Worm (Caenorhabditis elegans) whole organism, L1 larva: ENCODE results near the gene lin-45.
A peak's percentile ranks its signal among the peaks of the same experiment; 100 is the strongest.

Experiments
- C04F5.9 ChIP-seq: sonication (generic microtip); optimal IDR thresholded peaks from 2 replicates; lab custom pipeline; 2016; ENCODE audit warnings: missing genetic modification characterization, missing compliant biosample characterization
- C16A3.4 ChIP-seq: fragments of 150-350 bp; optimal IDR thresholded peaks from 2 replicates; lab custom pipeline; 2014; ENCODE audit warnings: missing biosample characterization, missing genetic modification characterization
- aha-1 ChIP-seq: fragments of 150-350 bp; optimal IDR thresholded peaks from 2 replicates; lab custom pipeline; 2014; ENCODE audit warnings: missing biosample characterization, missing genetic modification characterization
- alr-1 ChIP-seq: fragments of 200-800 bp; sonication (Bioruptor generic); optimal IDR thresholded peaks from 2 replicates; lab custom pipeline; 2018; ENCODE audit warnings: borderline replicate concordance, mild to moderate bottlenecking, missing genetic modification characterization, missing compliant biosample characterization
- aly-2 ChIP-seq: fragments of 150-350 bp; optimal IDR thresholded peaks from 2 replicates; lab custom pipeline; 2014; ENCODE audit warnings: missing biosample characterization, missing genetic modification characterization
- ceh-63 ChIP-seq: fragments of 200-800 bp; sonication (Bioruptor generic); optimal IDR thresholded peaks from 2 replicates; lab custom pipeline; 2018; ENCODE audit warnings: mild to moderate bottlenecking, missing genetic modification characterization, missing compliant biosample characterization
- ceh-82 ChIP-seq, 3 experiments: fragments of 150-350 bp in 1 of 3; sonication (generic microtip) in 2 of 3; optimal IDR thresholded peaks; 2 replicates each; lab custom pipeline; 2014 to 2017; ENCODE audit warnings: missing biosample characterization in 3 of 3, missing genetic modification characterization in 3 of 3
- ceh-88 ChIP-seq: fragments of 200-800 bp; sonication (Bioruptor generic); IDR thresholded peaks from 2 replicates; pipeline ENCODE4 v1.3.6; 2022; ENCODE audit warnings: missing genetic modification characterization, missing compliant biosample characterization
- ceh-90 ChIP-seq: sonication (generic microtip); optimal IDR thresholded peaks from 2 replicates; lab custom pipeline; 2016; ENCODE audit warnings: missing genetic modification characterization, missing compliant biosample characterization
- dpl-1 ChIP-seq, 3 experiments: fragments of 150-350 bp in 2 of 3; sonication (generic microtip) in 1 of 3; optimal IDR thresholded peaks; 2 replicates each; lab custom pipeline; 2014 to 2017; ENCODE audit warnings: missing biosample characterization in 3 of 3, missing genetic modification characterization in 3 of 3, missing genetic modification reagents in 3 of 3
- dsc-1 ChIP-seq: sonication (generic microtip); optimal IDR thresholded peaks from 2 replicates; lab custom pipeline; 2016; ENCODE audit warnings: mild to moderate bottlenecking, missing genetic modification characterization, missing compliant biosample characterization
- efl-3 ChIP-seq: fragments of 200-800 bp; sonication (Bioruptor generic); optimal IDR thresholded peaks from 2 replicates; lab custom pipeline; 2018; ENCODE audit warnings: mild to moderate bottlenecking, missing genetic modification characterization, missing compliant biosample characterization
- egl-13 ChIP-seq: sonication (generic microtip); optimal IDR thresholded peaks from 2 replicates; lab custom pipeline; 2016; ENCODE audit warnings: missing genotype, missing genetic modification reagents, missing genetic modification characterization, missing compliant biosample characterization
- egl-27 ChIP-seq, 2 experiments: fragments of 150-350 bp in 1 of 2; sonication (generic microtip); optimal IDR thresholded peaks; 3 replicates each; lab custom pipeline; 2017 to 2018; ENCODE audit warnings: missing biosample characterization in 2 of 2, missing genetic modification characterization in 2 of 2, missing genetic modification reagents in 2 of 2
- fkh-4 ChIP-seq: sonication (generic microtip); optimal IDR thresholded peaks from 2 replicates; lab custom pipeline; 2016; ENCODE audit warnings: missing compliant biosample characterization, missing genetic modification characterization, borderline replicate concordance
- grh-1 ChIP-seq: fragments of 200-800 bp; sonication (Bioruptor generic); IDR thresholded peaks from 2 replicates; pipeline ENCODE4 v1.3.6; 2022; ENCODE audit warnings: missing genetic modification reagents, missing genetic modification characterization, missing compliant biosample characterization
- hlh-17 ChIP-seq: fragments of 200-800 bp; sonication (Bioruptor generic); optimal IDR thresholded peaks from 2 replicates; lab custom pipeline; 2018; ENCODE audit warnings: missing genetic modification characterization, mild to moderate bottlenecking, missing compliant biosample characterization, moderate library complexity, borderline replicate concordance
- hlh-4 ChIP-seq: sonication (generic microtip); optimal IDR thresholded peaks from 2 replicates; lab custom pipeline; 2016; ENCODE audit warnings: mild to moderate bottlenecking, missing genetic modification characterization, missing compliant biosample characterization
- irx-1 ChIP-seq: sonication (generic microtip); optimal IDR thresholded peaks from 2 replicates; lab custom pipeline; 2016; ENCODE audit warnings: missing genetic modification characterization, missing compliant biosample characterization
- lin-14 ChIP-seq: fragments of 200-800 bp; sonication (Bioruptor generic); optimal IDR thresholded peaks from 2 replicates; lab custom pipeline; 2018; ENCODE audit warnings: mild to moderate bottlenecking, missing genetic modification characterization, moderate library complexity, missing compliant biosample characterization
- lin-35 ChIP-seq, 2 experiments: fragments of 150-350 bp; optimal IDR thresholded peaks; 2 replicates each; lab custom pipeline; 2014; ENCODE audit warnings: missing biosample characterization in 2 of 2, missing genetic modification characterization in 2 of 2, missing genetic modification reagents in 2 of 2
- lin-39 ChIP-seq: fragments of 150-350 bp; optimal IDR thresholded peaks from 2 replicates; lab custom pipeline; 2014; ENCODE audit warnings: missing biosample characterization, missing genetic modification reagents, missing genetic modification characterization
- lir-3 ChIP-seq: sonication (generic microtip); optimal IDR thresholded peaks from 2 replicates; lab custom pipeline; 2016; ENCODE audit warnings: mild to moderate bottlenecking, missing genetic modification characterization, moderate library complexity, missing compliant biosample characterization; ENCODE audit not compliant: poor library complexity
- lsy-2 ChIP-seq, 2 experiments: fragments of 150-350 bp; optimal IDR thresholded peaks; 2 replicates each; lab custom pipeline; 2014; ENCODE audit warnings: missing biosample characterization in 2 of 2, missing genetic modification characterization in 2 of 2
- mef-2 ChIP-seq: fragments of 150-350 bp; optimal IDR thresholded peaks from 2 replicates; lab custom pipeline; 2014; ENCODE audit warnings: missing biosample characterization, missing genetic modification characterization
- mep-1 ChIP-seq: fragments of 150-350 bp; optimal IDR thresholded peaks from 2 replicates; lab custom pipeline; 2014; ENCODE audit warnings: missing biosample characterization, missing genetic modification characterization
- nhr-12 ChIP-seq: sonication (generic microtip); optimal IDR thresholded peaks from 2 replicates; lab custom pipeline; 2017; ENCODE audit warnings: missing biosample characterization, missing genetic modification characterization
- nhr-19 ChIP-seq: fragments of 200-800 bp; sonication (Bioruptor generic); conservative IDR thresholded peaks from 2 replicates; pipeline ENCODE4 v1.3.6; 2022; ENCODE audit warnings: missing genetic modification characterization, missing compliant biosample characterization
- nhr-20 ChIP-seq: sonication (generic microtip); optimal IDR thresholded peaks from 2 replicates; lab custom pipeline; 2016; ENCODE audit warnings: mild to moderate bottlenecking, missing genetic modification characterization, missing compliant biosample characterization
- nhr-237 ChIP-seq: fragments of 150-350 bp; optimal IDR thresholded peaks from 2 replicates; lab custom pipeline; 2014; ENCODE audit warnings: missing biosample characterization, missing genetic modification characterization
- nhr-47 ChIP-seq: sonication (generic microtip); optimal IDR thresholded peaks from 2 replicates; lab custom pipeline; 2016; ENCODE audit warnings: mild to moderate bottlenecking, missing genetic modification characterization, moderate library complexity, missing compliant biosample characterization
- nhr-71 ChIP-seq: sonication (generic microtip); optimal IDR thresholded peaks from 2 replicates; lab custom pipeline; 2016; ENCODE audit warnings: mild to moderate bottlenecking, missing genetic modification characterization, moderate library complexity, missing compliant biosample characterization
- nhr-76 ChIP-seq: sonication (generic microtip); optimal IDR thresholded peaks from 2 replicates; lab custom pipeline; 2017; ENCODE audit warnings: missing biosample characterization, missing genetic modification characterization
- nhr-77 ChIP-seq: fragments of 150-350 bp; optimal IDR thresholded peaks from 2 replicates; lab custom pipeline; 2014; ENCODE audit warnings: missing biosample characterization, missing genetic modification characterization
- nhr-85 ChIP-seq: sonication (generic microtip); peaks from one replicate; lab custom pipeline; 2016; ENCODE audit warnings: missing genetic modification characterization, inconsistent platforms, missing compliant biosample characterization
- nhr-90 ChIP-seq: sonication (generic microtip); optimal IDR thresholded peaks from 2 replicates; lab custom pipeline; 2016; ENCODE audit warnings: mild to moderate bottlenecking, missing genetic modification characterization, missing compliant biosample characterization; ENCODE audit not compliant: poor library complexity
- pax-3 ChIP-seq: fragments of 200-800 bp; sonication (Bioruptor generic); optimal IDR thresholded peaks from 2 replicates; lab custom pipeline; 2018; ENCODE audit warnings: mild to moderate bottlenecking, missing genetic modification characterization, moderate library complexity, missing compliant biosample characterization
- pqm-1 ChIP-seq: sonication (generic microtip); optimal IDR thresholded peaks from 3 replicates; lab custom pipeline; 2017; ENCODE audit warnings: missing biosample characterization, missing genetic modification characterization
- rnt-1 ChIP-seq: sonication (generic microtip); optimal IDR thresholded peaks from 2 replicates; lab custom pipeline; 2016; ENCODE audit warnings: mild to moderate bottlenecking, missing genetic modification characterization, moderate library complexity, missing compliant biosample characterization
- snpc-4 ChIP-seq: fragments of 150-350 bp; optimal IDR thresholded peaks from 2 replicates; lab custom pipeline; 2014; ENCODE audit warnings: missing biosample characterization, missing genetic modification characterization
- snu-23 ChIP-seq: sonication (generic microtip); optimal IDR thresholded peaks from 2 replicates; lab custom pipeline; 2016; ENCODE audit warnings: missing genetic modification characterization, missing compliant biosample characterization
- sox-4 ChIP-seq: sonication (generic microtip); optimal IDR thresholded peaks from 2 replicates; lab custom pipeline; 2016; ENCODE audit warnings: missing genetic modification characterization, missing compliant biosample characterization
- sptf-1 ChIP-seq: fragments of 150-350 bp; optimal IDR thresholded peaks from 2 replicates; lab custom pipeline; 2014; ENCODE audit warnings: missing biosample characterization, missing genetic modification characterization
- sup-37 ChIP-seq: fragments of 200-800 bp; sonication (Bioruptor generic); optimal IDR thresholded peaks from 2 replicates; lab custom pipeline; 2018; ENCODE audit warnings: mild to moderate bottlenecking, missing genetic modification characterization, missing compliant biosample characterization
- swsn-7 ChIP-seq: sonication (generic microtip); optimal IDR thresholded peaks from 2 replicates; lab custom pipeline; 2016; ENCODE audit warnings: missing genetic modification characterization, missing compliant biosample characterization
- tbx-2 ChIP-seq: sonication (generic microtip); optimal IDR thresholded peaks from 2 replicates; lab custom pipeline; 2016; ENCODE audit warnings: missing genetic modification characterization, missing compliant biosample characterization
- unc-130 ChIP-seq: fragments of 150-350 bp; optimal IDR thresholded peaks from 2 replicates; lab custom pipeline; 2017; ENCODE audit warnings: missing biosample characterization, missing genetic modification characterization, inconsistent platforms
- unc-30 ChIP-seq: sonication (generic microtip); optimal IDR thresholded peaks from 2 replicates; lab custom pipeline; 2017; ENCODE audit warnings: missing biosample characterization, missing genetic modification characterization
- unc-86 ChIP-seq: sonication (generic microtip); optimal IDR thresholded peaks from 2 replicates; lab custom pipeline; 2016; ENCODE audit warnings: missing genetic modification characterization, missing compliant biosample characterization
- unc-98 ChIP-seq: fragments of 200-800 bp; sonication (Bioruptor generic); IDR thresholded peaks from 2 replicates; pipeline ENCODE4 v1.3.6; 2022; ENCODE audit warnings: missing genetic modification characterization, missing compliant biosample characterization
- vab-15 ChIP-seq: sonication (generic microtip); optimal IDR thresholded peaks from 2 replicates; lab custom pipeline; 2017; ENCODE audit warnings: missing genotype, mild to moderate bottlenecking, missing genetic modification characterization, missing compliant biosample characterization
- zag-1 ChIP-seq: fragments of 150-350 bp; optimal IDR thresholded peaks from 2 replicates; lab custom pipeline; 2014; ENCODE audit warnings: missing biosample characterization, missing genetic modification characterization
- zip-4 ChIP-seq: fragments of 200-800 bp; sonication (Bioruptor generic); optimal IDR thresholded peaks from 2 replicates; lab custom pipeline; 2018; ENCODE audit warnings: mild to moderate bottlenecking, missing genetic modification characterization, moderate library complexity, missing compliant biosample characterization
- ztf-11 ChIP-seq, 2 experiments: sonication (generic microtip); optimal IDR thresholded peaks; 2 replicates each; lab custom pipeline; 2016 to 2017; ENCODE audit warnings: missing genetic modification characterization in 2 of 2, missing biosample characterization in 1 of 2, missing compliant biosample characterization in 1 of 2

Gene lin-45

ce11 chrIV:6751213-6751612, 2.8 kb upstream of the lin-45 start:
- TF ChIP-seq pqm-1 (tag; lab: Kevin White, UChicago) (no peak), rnt-1 (peak; percentile 73), sox-4 (tag; lab: Kevin White, UChicago) (no peak), aly-2 (tag; lab: Kevin White, UChicago) (no peak), unc-130 (tag; lab: Kevin White, UChicago) (no peak), fkh-4 (peak; percentile 33), mep-1 (tag; lab: Kevin White, UChicago) (no peak), zip-4 (no peak), mef-2 (tag; lab: Kevin White, UChicago) (no peak), hlh-17 (no peak), lin-39 (tag; lab: Kevin White, UChicago) (no peak), sptf-1 (tag; lab: Kevin White, UChicago) (no peak), unc-30 (no peak), vab-15 (tag; lab: Kevin White, UChicago) (no peak), unc-86 (no peak), tbx-2 (tag; lab: Kevin White, UChicago) (no peak), egl-27 (tag; optimal IDR thresholded peaks at IDR 0.05; lab: Kevin White, UChicago) (no peak), irx-1 (tag; lab: Kevin White, UChicago) (no peak), grh-1 (GFP tag; lab: Robert Waterston, UW) (no peak), C04F5.9 (tag; lab: Kevin White, UChicago) (no peak), nhr-19 (peak; percentile 30; the same call in 1 of the 2 replicates), ceh-88 (no peak), pax-3 (tag; lab: Kevin White, UChicago) (no peak), snpc-4 (tag; lab: Kevin White, UChicago) (no peak), sup-37 (GFP tag; lab: Kevin White, UChicago) (no peak), nhr-77 (tag; lab: Kevin White, UChicago) (no peak), lin-14 (GFP tag; lab: Kevin White, UChicago) (peak; percentile 58), ceh-63 (GFP tag; lab: Kevin White, UChicago) (no peak), dsc-1 (tag; lab: Kevin White, UChicago) (peak; percentile 81), nhr-71 (tag; lab: Kevin White, UChicago) (peak; percentile 82), efl-3 (GFP tag; lab: Kevin White, UChicago) (no peak), swsn-7 (tag; lab: Kevin White, UChicago) (peak; percentile 11), dpl-1 (GFP tag; optimal IDR thresholded peaks at IDR 0.05; lab: Kevin White, UChicago) (no peak), nhr-85 (no peak), hlh-4 (tag; lab: Kevin White, UChicago) (no peak), nhr-237 (tag; lab: Kevin White, UChicago) (no peak), zag-1 (tag; lab: Kevin White, UChicago) (no peak), unc-98 (GFP tag; lab: Robert Waterston, UW) (no peak), lir-3 (tag; lab: Kevin White, UChicago) (no peak), ztf-11 (tag; optimal IDR thresholded peaks at IDR 0.05; lab: Kevin White, UChicago) (no peak), egl-13 (tag; lab: Kevin White, UChicago) (no peak), snu-23 (GFP tag; lab: Kevin White, UChicago) (peak; percentile 37), ceh-82 (tag; optimal IDR thresholded peaks at IDR 0.05; lab: Kevin White, UChicago) (no peak), nhr-90 (tag; lab: Kevin White, UChicago) (no peak), lsy-2 (tag; optimal IDR thresholded peaks at IDR 0.05; lab: Kevin White, UChicago) (peak in 1 of 2 experiments; percentile 23), nhr-20 (tag; lab: Kevin White, UChicago) (no peak), C16A3.4 (tag; lab: Kevin White, UChicago) (no peak), nhr-12 (no peak), lin-35 (GFP tag; optimal IDR thresholded peaks at IDR 0.05; lab: Kevin White, UChicago) (peak in 1 of 2 experiments; percentile 10), alr-1 (tag; lab: Kevin White, UChicago) (no peak), ceh-90 (tag; lab: Kevin White, UChicago) (no peak), nhr-76 (tag; lab: Kevin White, UChicago) (no peak), aha-1 (no peak), nhr-47 (tag; lab: Kevin White, UChicago) (no peak)
